Worm (Caenorhabditis elegans) whole organism, L4/young adult: Measurements from ENCODE around the gene Y41C4A.22.

Experiments used
- dao-5 ChIP-seq: sonication (generic microtip); optimal IDR thresholded peaks from 2 replicates; lab custom pipeline; 2016; ENCODE audit warnings: missing genotype, missing genetic modification characterization, moderate library complexity, missing compliant biosample characterization
- him-1 ChIP-seq: sonication (generic microtip); optimal IDR thresholded peaks from 2 replicates; lab custom pipeline; 2016; ENCODE audit warnings: missing genotype, missing genetic modification reagents, missing genetic modification characterization, missing compliant biosample characterization

DNA sequence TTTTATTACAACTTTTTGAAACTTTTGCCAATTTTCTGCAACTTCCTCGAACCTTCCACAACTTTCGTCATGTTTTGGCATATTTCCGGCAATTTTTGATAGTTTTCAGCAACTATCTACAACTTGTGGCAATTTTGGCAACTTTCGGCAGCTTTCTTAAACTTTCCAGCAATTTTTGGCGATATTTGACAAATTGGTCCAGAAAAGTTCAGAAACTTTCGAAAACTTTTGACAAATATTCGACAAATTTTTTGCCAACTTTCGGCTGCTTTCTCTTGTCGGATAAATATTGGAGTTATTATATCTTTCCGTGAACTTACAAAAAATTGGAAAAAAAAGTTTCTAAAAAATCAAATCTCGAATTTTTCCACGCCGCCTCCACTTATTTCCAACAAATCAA is 35.2 kb downstream of the Y41C4A.22 start, which contains the start of gene Y41C4A.18:
- TF ChIP-seq him-1 (tag; lab: Kevin White, UChicago) (no peak), dao-5 (tag; lab: Kevin White, UChicago) (no peak)
